Fruit fly (Drosophila melanogaster) whole organism, embryonic: ENCODE results near the gene lgs.

Experiments used
- B-H1 ChIP-seq: fragments of 200-800 bp; sonication (Bioruptor generic); IDR thresholded peaks from 3 replicates; pipeline ENCODE4 v1.3.6; 2022; ENCODE audit warnings: missing biosample characterization, missing genetic modification characterization
- CG10431 ChIP-seq: fragments of 200-800 bp; sonication (Bioruptor generic); optimal IDR thresholded peaks from 3 replicates; lab custom pipeline; 2018; ENCODE audit warnings: missing biosample characterization, mild to moderate bottlenecking, missing genetic modification characterization
- CG11093 ChIP-seq: fragments of 200-800 bp; sonication (Bioruptor generic); IDR thresholded peaks from 3 replicates; pipeline ENCODE4 v1.3.6; 2022; ENCODE audit warnings: missing biosample characterization, missing genetic modification characterization
- CG12104 ChIP-seq: fragments of 200-800 bp; sonication (Bioruptor generic); optimal IDR thresholded peaks from 3 replicates; lab custom pipeline; 2016; ENCODE audit warnings: missing biosample characterization, missing genetic modification characterization
- CG13894 ChIP-seq: fragments of 200-800 bp; sonication (Bioruptor generic); optimal IDR thresholded peaks from 3 replicates; lab custom pipeline; 2018; ENCODE audit warnings: missing biosample characterization, mild to moderate bottlenecking, missing genetic modification characterization, moderate library complexity
- CG15696 ChIP-seq: fragments of 200-800 bp; sonication (Bioruptor generic); optimal IDR thresholded peaks from 2 replicates; lab custom pipeline; 2019; ENCODE audit warnings: missing biosample characterization, mild to moderate bottlenecking, missing genetic modification characterization, moderate library complexity
- CG1647 ChIP-seq: fragments of 200-800 bp; sonication (Bioruptor generic); optimal IDR thresholded peaks from 3 replicates; lab custom pipeline; 2016; ENCODE audit warnings: missing biosample characterization, missing genetic modification characterization
- CG18476 ChIP-seq: fragments of 200-800 bp; sonication (Bioruptor generic); optimal IDR thresholded peaks from 2 replicates; lab custom pipeline; 2016; ENCODE audit warnings: missing biosample characterization, mild to moderate bottlenecking, missing genetic modification characterization
- CG30431 ChIP-seq: fragments of 200-800 bp; sonication (Bioruptor generic); optimal IDR thresholded peaks from 2 replicates; lab custom pipeline; 2017; ENCODE audit warnings: missing biosample characterization, missing genetic modification characterization
- CG3281 ChIP-seq: fragments of 200-800 bp; sonication (Bioruptor generic); optimal IDR thresholded peaks from 3 replicates; lab custom pipeline; 2017; ENCODE audit warnings: missing biosample characterization, mild to moderate bottlenecking, missing genetic modification characterization
- CG5245 ChIP-seq: fragments of 200-800 bp; sonication (Bioruptor generic); optimal IDR thresholded peaks from 3 replicates; lab custom pipeline; 2016; ENCODE audit warnings: missing biosample characterization, missing genetic modification characterization
- CG7987 ChIP-seq: fragments of 200-800 bp; sonication (Bioruptor generic); optimal IDR thresholded peaks from 2 replicates; lab custom pipeline; 2018; ENCODE audit warnings: missing biosample characterization, mild to moderate bottlenecking, missing genetic modification characterization, moderate library complexity
- CG8290 ChIP-seq, 3 experiments: fragments of 200-800 bp; sonication (Bioruptor generic); optimal IDR thresholded peaks; 2 replicates each; lab custom pipeline; 2016 to 2019; ENCODE audit warnings: missing biosample characterization in 3 of 3, missing genetic modification characterization in 3 of 3, mild to moderate bottlenecking in 2 of 3, moderate library complexity in 1 of 3
- CG8388 ChIP-seq: fragments of 200-800 bp; sonication (Bioruptor generic); optimal IDR thresholded peaks from 2 replicates; lab custom pipeline; 2019; ENCODE audit warnings: missing biosample characterization, mild to moderate bottlenecking, missing genetic modification characterization, moderate library complexity
- CG9797 ChIP-seq: fragments of 200-800 bp; sonication (Bioruptor generic); optimal IDR thresholded peaks from 3 replicates; lab custom pipeline; 2018; ENCODE audit warnings: missing biosample characterization, mild to moderate bottlenecking, missing genetic modification characterization
- CTCF ChIP-seq: fragments of 200-800 bp; sonication (Bioruptor generic); optimal IDR thresholded peaks from 2 replicates; lab custom pipeline; 2017; ENCODE audit warnings: missing biosample characterization, mild to moderate bottlenecking, missing genetic modification characterization, moderate library complexity
- D19A ChIP-seq: fragments of 200-800 bp; optimal IDR thresholded peaks from 3 replicates; lab custom pipeline; 2019; ENCODE audit warnings: missing biosample characterization, mild to moderate bottlenecking, missing genetic modification characterization, moderate library complexity
- Ets65A ChIP-seq: fragments of 200-800 bp; sonication (Bioruptor generic); peaks from one replicate; lab custom pipeline; 2016; ENCODE audit warnings: missing biosample characterization, missing genetic modification characterization
- Ets97D ChIP-seq: fragments of 200-800 bp; sonication (Bioruptor generic); optimal IDR thresholded peaks from 3 replicates; lab custom pipeline; 2016; ENCODE audit warnings: missing biosample characterization, missing genetic modification characterization
- Hey ChIP-seq: fragments of 200-800 bp; sonication (Bioruptor generic); optimal IDR thresholded peaks from 3 replicates; lab custom pipeline; 2018; ENCODE audit warnings: missing biosample characterization, mild to moderate bottlenecking, missing genetic modification characterization
- Hsf ChIP-seq: fragments of 200-800 bp; sonication (Bioruptor generic); optimal IDR thresholded peaks from 3 replicates; lab custom pipeline; 2016; ENCODE audit warnings: missing biosample characterization, missing genetic modification characterization
- MBD-R2 ChIP-seq: fragments of 200-800 bp; sonication (Bioruptor generic); IDR thresholded peaks from 2 replicates; pipeline ENCODE4 v1.3.6; 2022; ENCODE audit warnings: missing biosample characterization, missing genetic modification characterization
- Nf-YC ChIP-seq: fragments of 200-800 bp; optimal IDR thresholded peaks from 3 replicates; lab custom pipeline; 2019; ENCODE audit warnings: missing biosample characterization, mild to moderate bottlenecking, missing genetic modification characterization, moderate library complexity
- Opbp ChIP-seq: fragments of 200-800 bp; sonication (Bioruptor generic); IDR thresholded peaks from 3 replicates; pipeline ENCODE4 v1.3.6; 2022; ENCODE audit warnings: missing biosample characterization, missing genetic modification characterization; ENCODE audit not compliant: partially characterized antibody
- Pdp1 ChIP-seq, 2 experiments: fragments of 200-800 bp; sonication (Bioruptor generic); optimal IDR thresholded peaks; 3 replicates each; lab custom pipeline; 2016; ENCODE audit warnings: missing biosample characterization in 2 of 2, missing genetic modification characterization in 2 of 2, mild to moderate bottlenecking in 1 of 2, moderate library complexity in 1 of 2
- Side ChIP-seq: fragments of 200-800 bp; sonication (Bioruptor generic); optimal IDR thresholded peaks from 2 replicates; lab custom pipeline; 2016; ENCODE audit warnings: missing biosample characterization, missing genetic modification characterization
- Sin3A ChIP-seq: fragments of >200 bp; optimal IDR thresholded peaks from 2 replicates; lab custom pipeline; 2018
- Taf1 ChIP-seq: fragments of 200-800 bp; sonication (Bioruptor generic); IDR thresholded peaks from 2 replicates; pipeline ENCODE4 v1.3.6; 2022; ENCODE audit warnings: missing biosample characterization, missing genetic modification characterization
- Usf ChIP-seq: fragments of 200-800 bp; sonication (Bioruptor generic); optimal IDR thresholded peaks from 2 replicates; lab custom pipeline; 2017; ENCODE audit warnings: missing genotype, missing biosample characterization, missing genetic modification characterization
- ab ChIP-seq: fragments of 200-800 bp; sonication (Bioruptor generic); optimal IDR thresholded peaks from 2 replicates; lab custom pipeline; 2016; ENCODE audit warnings: missing biosample characterization, missing genetic modification characterization
- aop ChIP-seq: fragments of 200-800 bp; sonication (Bioruptor generic); IDR thresholded peaks from 2 replicates; pipeline ENCODE4 v1.3.6; 2022; ENCODE audit warnings: missing biosample characterization, missing genetic modification characterization
- crp ChIP-seq, 2 experiments: fragments of 200-800 bp; sonication (Bioruptor generic); optimal IDR thresholded peaks; 2 replicates in 1 of 2; 3 replicates in 1 of 2; lab custom pipeline; 2017; ENCODE audit warnings: missing biosample characterization in 2 of 2, missing genetic modification characterization in 2 of 2, mild to moderate bottlenecking in 1 of 2, moderate library complexity in 1 of 2
- dan ChIP-seq: fragments of 200-800 bp; sonication (Bioruptor generic); IDR thresholded peaks from 2 replicates; pipeline ENCODE4 v1.3.6; 2022; ENCODE audit warnings: missing biosample characterization, missing genetic modification characterization
- ewg ChIP-seq: fragments of 200-800 bp; sonication (Bioruptor generic); optimal IDR thresholded peaks from 3 replicates; lab custom pipeline; 2017; ENCODE audit warnings: mild to moderate bottlenecking, missing biosample characterization, missing genetic modification reagents, missing genetic modification characterization
- hkb ChIP-seq, 2 experiments: fragments of 200-800 bp in 1 of 2; fragments of >200 bp in 1 of 2; sonication (Bioruptor generic) in 1 of 2; IDR thresholded peaks in 1 of 2; optimal IDR thresholded peaks in 1 of 2; 2 replicates each; pipeline versions ENCODE4 v1.3.6 to Lab custom; 2017 to 2022; ENCODE audit warnings: missing biosample characterization in 1 of 2, missing genetic modification characterization in 1 of 2
- kay ChIP-seq: fragments of 200-800 bp; sonication (Bioruptor generic); optimal IDR thresholded peaks from 2 replicates; lab custom pipeline; 2016; ENCODE audit warnings: missing biosample characterization, missing genetic modification characterization
- lmd ChIP-seq: fragments of 200-800 bp; sonication (Bioruptor generic); IDR thresholded peaks from 2 replicates; pipeline ENCODE4 v1.3.6; 2022; ENCODE audit warnings: missing biosample characterization, missing genetic modification characterization
- nau ChIP-seq: fragments of 200-800 bp; sonication (Bioruptor generic); optimal IDR thresholded peaks from 3 replicates; lab custom pipeline; 2017; ENCODE audit warnings: missing biosample characterization, mild to moderate bottlenecking, missing genetic modification characterization, missing genetic modification reagents
- onecut ChIP-seq: fragments of 200-800 bp; sonication (Bioruptor generic); IDR thresholded peaks from 2 replicates; pipeline ENCODE4 v1.3.6; 2022; ENCODE audit warnings: missing biosample characterization, missing genetic modification characterization
- salm ChIP-seq: fragments of 200-800 bp; sonication (Bioruptor generic); optimal IDR thresholded peaks from 2 replicates; lab custom pipeline; 2018; ENCODE audit warnings: missing biosample characterization, mild to moderate bottlenecking, missing genetic modification characterization

The lgs gene

DNA sequence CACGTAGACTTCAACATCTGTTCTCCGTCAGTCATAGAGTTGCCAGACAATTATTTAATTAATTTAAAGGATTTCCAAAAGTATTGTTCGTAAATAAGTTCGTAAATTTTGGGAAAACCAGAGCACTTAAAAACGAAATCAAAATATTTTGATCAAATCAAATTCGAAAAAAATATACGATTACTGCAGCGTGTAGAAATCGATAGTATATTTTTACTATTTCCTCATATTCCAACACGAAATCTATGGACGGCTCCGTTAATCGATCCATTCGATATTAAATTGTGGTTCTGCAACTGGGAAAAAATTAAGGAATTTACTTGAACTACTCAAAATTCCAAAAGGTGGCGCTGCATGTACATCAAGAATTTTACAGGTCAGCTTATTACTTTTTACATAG is 42.7 kb upstream of the lgs start (continued):
- TF ChIP-seq CTCF (peak; percentile 97), CG15696 (peak; percentile 33), CG8290 (GFP tag; optimal IDR thresholded peaks at IDR 0.05; lab: Kevin White, UChicago) (peak; percentile 91), CG8290 (tag; optimal IDR thresholded peaks at IDR 0.05; lab: Kevin White, UChicago) (peak; percentile 35 to 73), ab (no peak)

DNA sequence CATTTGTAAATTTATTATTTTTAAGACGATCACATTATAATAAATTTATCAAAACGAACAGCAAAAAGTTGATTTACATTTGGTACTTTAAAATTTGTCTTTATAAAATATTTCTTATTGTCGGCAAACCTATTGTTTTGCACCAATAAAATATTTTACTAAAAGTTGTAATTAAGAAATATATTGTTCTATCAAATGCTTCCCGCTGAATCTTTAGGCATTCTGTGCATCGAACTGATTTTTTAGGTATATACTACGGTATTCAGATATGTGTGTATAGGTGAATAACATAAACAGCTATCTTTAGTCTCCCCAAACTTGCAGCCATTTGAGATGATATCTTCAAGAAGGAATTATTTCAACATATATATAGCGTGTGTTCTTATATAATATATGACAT is 42.1 kb upstream of the lgs start:
- peak; percentile 2 for TF ChIP-seq D19A (tag; lab: Kevin White, UChicago)
- no peak for TF ChIP-seq aop
- TF ChIP-seq B-H1, result no peak
- no peak for TF ChIP-seq CG11093 (GFP tag; lab: Robert Waterston, UW)
- no peak for TF ChIP-seq CG3281 (GFP tag; lab: Kevin White, UChicago)
- TF ChIP-seq CG8388 (GFP tag; lab: Kevin White, UChicago), result no peak
- TF ChIP-seq Pdp1 (GFP tag; optimal IDR thresholded peaks at IDR 0.05; lab: Kevin White, UChicago), result peak in 1 of 2 experiments; percentile 78
- no peak for TF ChIP-seq hkb (optimal IDR thresholded peaks at IDR 0.05; lab: Kevin White, UChicago)
- no peak for TF ChIP-seq hkb (GFP tag; IDR thresholded peaks at IDR 0.05; lab: Robert Waterston, UW)

DNA sequence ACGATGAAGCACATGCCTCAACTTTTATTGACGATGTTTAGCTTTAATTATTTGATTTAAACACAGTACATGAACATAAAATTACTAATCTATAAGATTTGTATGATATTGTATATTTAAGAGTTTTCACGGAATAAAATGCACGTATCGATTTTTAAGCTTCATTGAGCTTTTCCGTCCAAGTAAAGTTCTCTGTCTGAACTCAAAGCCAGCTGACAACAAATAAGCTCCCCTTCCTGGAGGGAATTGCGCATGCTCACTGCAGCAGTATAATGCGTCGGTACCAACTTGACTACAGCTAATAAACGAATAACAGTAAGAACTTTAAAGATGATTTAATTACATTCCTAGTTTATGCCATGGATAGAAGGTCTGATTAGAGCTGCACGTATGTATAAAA is 39.9 kb upstream of the lgs start:
- TF ChIP-seq lmd (GFP tag; lab: Robert Waterston, UW) (no peak), Usf (GFP tag; lab: Kevin White, UChicago) (no peak), Nf-YC (tag; lab: Kevin White, UChicago) (peak; percentile 2), CG12104 (no peak), CTCF (peak; percentile 17), CG9797 (GFP tag; lab: Kevin White, UChicago) (no peak), CG1647 (GFP tag; lab: Kevin White, UChicago) (no peak), CG18476 (GFP tag; lab: Kevin White, UChicago) (no peak), kay (GFP tag; lab: Kevin White, UChicago) (no peak), Taf1 (no peak), CG30431 (no peak), MBD-R2 (GFP tag; lab: Robert Waterston, UW) (0 out of 2 replicates have a peak, but pooled peaks have one; percentile 15), Sin3A (lab: Kevin White, UChicago) (no peak), CG10431 (GFP tag; lab: Kevin White, UChicago) (no peak), CG5245 (GFP tag; lab: Kevin White, UChicago) (no peak), CG13894 (tag; lab: Kevin White, UChicago) (peak; percentile 26), crp (GFP tag; optimal IDR thresholded peaks at IDR 0.05; lab: Kevin White, UChicago) (peak in 1 of 2 experiments; percentile 5), onecut (GFP tag; lab: Robert Waterston, UW) (peak; percentile 96), salm (tag; lab: Kevin White, UChicago) (no peak), Opbp (no peak), Ets65A (GFP tag; lab: Kevin White, UChicago) (peak; percentile 7), Hey (tag; lab: Kevin White, UChicago) (no peak), Ets97D (GFP tag; lab: Kevin White, UChicago) (no peak), Hsf (GFP tag; lab: Kevin White, UChicago) (no peak), dan (no peak), nau (GFP tag; lab: Kevin White, UChicago) (no peak), Side (GFP tag; lab: Kevin White, UChicago) (no peak), ewg (GFP tag; lab: Kevin White, UChicago) (peak; percentile 82), CG7987 (GFP tag; lab: Kevin White, UChicago) (no peak)
